Fruit fly (Drosophila melanogaster): Measurements from ENCODE around the gene frac.

Gene frac

dm6 chr3L:7610522-7610921 lies 48.1 kb downstream of the frac start:
- TF ChIP-seq Sox102F (GFP tag; optimal IDR thresholded peaks at IDR 0.05) (peak; percentile 39), Eip78C (GFP tag) (peak; percentile 38), CG6854 (GFP tag; optimal IDR thresholded peaks at IDR 0.05) (peak; percentile 31), CG11902 (GFP tag; optimal IDR thresholded peaks at IDR 0.05) (no peak), Blimp-1 (GFP tag; optimal IDR thresholded peaks at IDR 0.05) (peak; percentile 70), achi (GFP tag; optimal IDR thresholded peaks at IDR 0.05) (no peak), CG31627 (GFP tag; optimal IDR thresholded peaks at IDR 0.05) (no peak), CG10669 (GFP tag; optimal IDR thresholded peaks at IDR 0.05) (no peak), vri (GFP tag; optimal IDR thresholded peaks at IDR 0.05) (peak; percentile 54), CG15336 (GFP tag; IDR thresholded peaks at IDR 0.05) (no peak), fd85E (GFP tag; optimal IDR thresholded peaks at IDR 0.05) (no peak), dsx (GFP tag; optimal IDR thresholded peaks at IDR 0.05; ENCODE audit: poor library complexity, severe bottlenecking) (peak; percentile 51)

- TF ChIP-seq acj6 (GFP tag; optimal IDR thresholded peaks at IDR 0.05) (peak; percentile 66), fd85E (GFP tag; optimal IDR thresholded peaks at IDR 0.05) (no peak), Smox (GFP tag; optimal IDR thresholded peaks at IDR 0.05) (no peak), Eip75B (GFP tag; optimal IDR thresholded peaks at IDR 0.05) (peak; percentile 37), Ets21C (GFP tag; optimal IDR thresholded peaks at IDR 0.05) (no peak), dac (GFP tag; optimal IDR thresholded peaks at IDR 0.05) (no peak), CG11902 (GFP tag; optimal IDR thresholded peaks at IDR 0.05) (no peak), Sox102F (GFP tag; optimal IDR thresholded peaks at IDR 0.05) (no peak), CG6276 (GFP tag; optimal IDR thresholded peaks at IDR 0.05) (peak; percentile 65), pdm3 (GFP tag; optimal IDR thresholded peaks at IDR 0.05) (peak; percentile 43), Hr38 (GFP tag; optimal IDR thresholded peaks at IDR 0.05) (no peak), Eip78C (GFP tag) (peak; percentile 91), CG34406 (GFP tag; optimal IDR thresholded peaks at IDR 0.05) (peak; percentile 32), CG6808 (GFP tag; optimal IDR thresholded peaks at IDR 0.05) (no peak), CG7368 (GFP tag; optimal IDR thresholded peaks at IDR 0.05) (peak; percentile 7), Blimp-1 (GFP tag; optimal IDR thresholded peaks at IDR 0.05) (no peak), ss (GFP tag; optimal IDR thresholded peaks at IDR 0.05) (peak in 1 of 2 experiments; percentile 26), CG3919 (GFP tag; optimal IDR thresholded peaks at IDR 0.05) (peak; percentile 78), CG32006 (GFP tag; optimal IDR thresholded peaks at IDR 0.05) (peak; percentile 78), svp (GFP tag) (peak; percentile 42), CG11294 (GFP tag; IDR thresholded peaks at IDR 0.05) (peak; percentile 16; the same call in 1 of the 2 replicates), Ets96B (tag; optimal IDR thresholded peaks at IDR 0.05) (peak; percentile 79), CG11762 (GFP tag; optimal IDR thresholded peaks at IDR 0.05; ENCODE audit: insufficient read depth) (peak; percentile 18), fd59A (GFP tag; optimal IDR thresholded peaks at IDR 0.05) (peak; percentile 38), Lpt (GFP tag; optimal IDR thresholded peaks at IDR 0.05) (peak; percentile 79), spab (GFP tag; optimal IDR thresholded peaks at IDR 0.05) (peak; percentile 41), CG15336 (GFP tag; IDR thresholded peaks at IDR 0.05) (peak; percentile 84), topi (GFP tag; optimal IDR thresholded peaks at IDR 0.05) (no peak), CG16779 (tag; optimal IDR thresholded peaks at IDR 0.05) (peak; percentile 33), CG6163 (GFP tag; IDR thresholded peaks at IDR 0.05) (peak; percentile 85), esn (GFP tag; optimal IDR thresholded peaks at IDR 0.05) (peak; percentile 13), eg (GFP tag; IDR thresholded peaks at IDR 0.05) (peak; percentile 83), lz (GFP tag; optimal IDR thresholded peaks at IDR 0.05) (no peak), CG10631 (GFP tag; optimal IDR thresholded peaks at IDR 0.05) (peak; percentile 84), OdsH (GFP tag; optimal IDR thresholded peaks at IDR 0.05) (peak; percentile 73), Sox15 (GFP tag; optimal IDR thresholded peaks at IDR 0.05) (peak; percentile 7), CG8119 (GFP tag; IDR thresholded peaks at IDR 0.05) (peak; percentile 81), CG6792 (GFP tag; optimal IDR thresholded peaks at IDR 0.05) (peak; percentile 9), Gug (GFP tag; IDR thresholded peaks at IDR 0.05) (peak; percentile 68), vri (GFP tag; optimal IDR thresholded peaks at IDR 0.05) (no peak), Sox14 (GFP tag; optimal IDR thresholded peaks at IDR 0.05) (peak; percentile 67), Met (GFP tag; optimal IDR thresholded peaks at IDR 0.05) (peak; percentile 23), CG6854 (GFP tag; optimal IDR thresholded peaks at IDR 0.05) (no peak), CG4318 (GFP tag; optimal IDR thresholded peaks at IDR 0.05) (peak; percentile 62), net (GFP tag; optimal IDR thresholded peaks at IDR 0.05) (peak; percentile 54), CG8319 (GFP tag; optimal IDR thresholded peaks at IDR 0.05) (no peak)
These were observed 48.8 kb downstream of the frac start for dm6 chr3L:7611229-7611628.
